Fruit fly (Drosophila melanogaster): ENCODE measurements around the gene kirre.

dm6 chrX:2765440-2765839, 25.3 kb downstream of the kirre start:
- TF ChIP-seq Sin3A (optimal IDR thresholded peaks at IDR 0.05) (no peak), psq (optimal IDR thresholded peaks at IDR 0.05) (no peak), Myc (optimal IDR thresholded peaks at IDR 0.05) (no peak)
